Fruit fly (Drosophila melanogaster): ENCODE measurements around the gene CG10479.

CG10479 gene

DNA sequence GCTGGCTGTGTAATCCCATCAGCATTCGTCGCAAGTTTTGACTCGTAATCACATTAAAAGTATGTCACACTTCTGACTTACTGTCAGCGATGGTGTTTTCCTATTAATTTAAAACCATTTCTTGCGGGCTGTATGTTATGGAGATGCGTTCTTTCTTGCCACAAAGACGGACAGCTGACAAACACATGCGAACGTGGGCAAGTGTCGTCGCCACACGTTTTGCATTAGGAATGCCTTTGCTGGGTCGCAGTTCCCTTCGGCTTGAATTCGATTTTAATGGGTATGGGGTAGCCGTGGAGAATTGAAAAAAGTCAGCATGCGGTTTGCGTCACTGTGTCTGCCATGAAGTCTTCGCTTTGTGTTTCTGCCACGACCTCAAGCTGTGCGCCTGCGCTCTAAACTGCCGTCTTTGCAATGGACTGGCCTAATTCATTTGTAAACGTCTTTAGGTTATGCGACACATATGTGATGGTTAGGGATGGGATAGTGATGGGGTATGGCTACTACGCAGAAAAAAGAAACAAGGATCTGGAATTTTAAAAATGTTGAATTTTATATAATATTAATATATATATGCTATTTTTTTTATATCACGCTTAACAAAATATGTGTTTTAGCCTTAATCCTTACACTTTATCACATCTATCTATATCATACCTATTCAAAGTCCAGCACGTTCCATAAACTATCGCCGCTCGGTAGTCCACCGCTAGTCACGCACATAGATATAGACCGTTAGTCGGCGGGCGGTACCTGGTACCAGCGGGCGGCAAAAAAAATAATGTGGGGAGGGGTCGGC is 18.1 kb upstream of the CG10479 start (continued):
- TF ChIP-seq CG5180 (GFP tag; optimal IDR thresholded peaks at IDR 0.05) (no peak), Mes4 (GFP tag; optimal IDR thresholded peaks at IDR 0.05) (no peak), CG1529 (GFP tag; optimal IDR thresholded peaks at IDR 0.05) (no peak), ham (GFP tag; IDR thresholded peaks at IDR 0.05) (no peak), otp (GFP tag; IDR thresholded peaks at IDR 0.05) (no peak), CG16813 (GFP tag; IDR thresholded peaks at IDR 0.05; ENCODE audit: partially characterized antibody) (0 out of 3 replicates have a peak, but pooled peaks have one; percentile 32), caup (GFP tag; optimal IDR thresholded peaks at IDR 0.05; ENCODE audit: severe bottlenecking) (no peak), CG12942 (GFP tag; optimal IDR thresholded peaks at IDR 0.05) (no peak), crp (GFP tag; optimal IDR thresholded peaks at IDR 0.05) (no peak), vfl (GFP tag; optimal IDR thresholded peaks at IDR 0.05) (no peak), salm (tag; optimal IDR thresholded peaks at IDR 0.05) (no peak), Dad (GFP tag; optimal IDR thresholded peaks at IDR 0.05) (no peak), CG10654 (GFP tag; optimal IDR thresholded peaks at IDR 0.05) (no peak), fd96Cb (tag; optimal IDR thresholded peaks at IDR 0.05) (peak; percentile 4), CG4730 (GFP tag; IDR thresholded peaks at IDR 0.05) (no peak), bowl (GFP tag; IDR thresholded peaks at IDR 0.05) (no peak), luna (GFP tag; optimal IDR thresholded peaks at IDR 0.05) (no peak), sqz (GFP tag; optimal IDR thresholded peaks at IDR 0.05) (peak; percentile 20), Med (GFP tag) (peak; percentile 24), CG2116 (GFP tag; optimal IDR thresholded peaks at IDR 0.05) (no peak), Optix (GFP tag; IDR thresholded peaks at IDR 0.05) (no peak), Hand (GFP tag; optimal IDR thresholded peaks at IDR 0.05) (no peak), CG6813 (GFP tag; optimal IDR thresholded peaks at IDR 0.05) (no peak), CG42726 (GFP tag; IDR thresholded peaks at IDR 0.05; ENCODE audit: partially characterized antibody) (no peak), Sry-β (GFP tag; optimal IDR thresholded peaks at IDR 0.05) (no peak), CG13123 (GFP tag; optimal IDR thresholded peaks at IDR 0.05) (no peak), scrt (GFP tag; optimal IDR thresholded peaks at IDR 0.05) (no peak), CG18476 (GFP tag; optimal IDR thresholded peaks at IDR 0.05) (no peak), fd3F (GFP tag; optimal IDR thresholded peaks at IDR 0.05) (no peak), tll (GFP tag; optimal IDR thresholded peaks at IDR 0.05) (no peak), CG2199 (GFP tag; IDR thresholded peaks at IDR 0.05) (no peak), CG6254 (GFP tag; optimal IDR thresholded peaks at IDR 0.05) (no peak), pho (GFP tag; optimal IDR thresholded peaks at IDR 0.05) (no peak), CG30020 (tag; optimal IDR thresholded peaks at IDR 0.05) (no peak), CG12744 (GFP tag; optimal IDR thresholded peaks at IDR 0.05) (no peak), gsb (GFP tag; IDR thresholded peaks at IDR 0.05) (no peak), mld (GFP tag; IDR thresholded peaks at IDR 0.05; ENCODE audit: partially characterized antibody) (no peak), CG18599 (GFP tag; optimal IDR thresholded peaks at IDR 0.05) (no peak), YL-1 (GFP tag; optimal IDR thresholded peaks at IDR 0.05) (no peak), CG1602 (GFP tag; optimal IDR thresholded peaks at IDR 0.05) (no peak), CoRest (tag; optimal IDR thresholded peaks at IDR 0.05) (peak; percentile 10), br (optimal IDR thresholded peaks at IDR 0.05) (no peak), CG3407 (GFP tag; optimal IDR thresholded peaks at IDR 0.05) (no peak), Mad (GFP tag; optimal IDR thresholded peaks at IDR 0.05) (no peak), tap (tag; optimal IDR thresholded peaks at IDR 0.05) (no peak), CG1233 (GFP tag; optimal IDR thresholded peaks at IDR 0.05) (peak; percentile 37), jigr1 (GFP tag; IDR thresholded peaks at IDR 0.05) (no peak), gfzf (GFP tag; optimal IDR thresholded peaks at IDR 0.05) (no peak), CG18011 (GFP tag; optimal IDR thresholded peaks at IDR 0.05) (no peak)

Measured in whole organism, embryonic.